Fruit fly (Drosophila melanogaster): ENCODE results near the gene CG3842.

CG3842 gene

dm6 chrX:6352769-6353612 lies 15.4 kb downstream of the CG3842 start (continued):
- TF ChIP-seq CG34224 (GFP tag; IDR thresholded peaks at IDR 0.05; ENCODE audit: partially characterized antibody) (no peak), Oaz (GFP tag; IDR thresholded peaks at IDR 0.05) (no peak), danr (GFP tag; IDR thresholded peaks at IDR 0.05) (no peak), Dip2 (GFP tag; IDR thresholded peaks at IDR 0.05) (no peak), chinmo (GFP tag; IDR thresholded peaks at IDR 0.05; ENCODE audit: partially characterized antibody) (0 out of 4 replicates have a peak, but pooled peaks have one; percentile 41), ara (GFP tag; IDR thresholded peaks at IDR 0.05) (no peak), usp (GFP tag; optimal IDR thresholded peaks at IDR 0.05) (no peak), CG10431 (GFP tag; optimal IDR thresholded peaks at IDR 0.05) (no peak), pfk (GFP tag; optimal IDR thresholded peaks at IDR 0.05) (peak; percentile 66)

dm6 chrX:6353613-6353986 lies 16.0 kb downstream of the CG3842 start:
- TF ChIP-seq CG18764 (GFP tag; optimal IDR thresholded peaks at IDR 0.05), result peak; percentile 76
- no peak for TF ChIP-seq NC2α (GFP tag; optimal IDR thresholded peaks at IDR 0.05)
- no peak for TF ChIP-seq cg (GFP tag; optimal IDR thresholded peaks at IDR 0.05)
- TF ChIP-seq emc (GFP tag; optimal IDR thresholded peaks at IDR 0.05), result no peak
- TF ChIP-seq slbo (GFP tag; IDR thresholded peaks at IDR 0.05), result peak; percentile 81
- TF ChIP-seq ken (GFP tag; IDR thresholded peaks at IDR 0.05), result peak; percentile 64; the same call in 1 of the 3 replicates
- TF ChIP-seq BEAF-32 (GFP tag; optimal IDR thresholded peaks at IDR 0.05), result no peak
- TF ChIP-seq CG10959 (GFP tag; IDR thresholded peaks at IDR 0.05), result peak; percentile 46; the same call in 1 of the 2 replicates
- peak; percentile 84 for TF ChIP-seq sqz (GFP tag; optimal IDR thresholded peaks at IDR 0.05)
- no peak for TF ChIP-seq Dref (GFP tag; IDR thresholded peaks at IDR 0.05)
- TF ChIP-seq CG14860 (GFP tag; IDR thresholded peaks at IDR 0.05; ENCODE audit: partially characterized antibody), result no peak
- no peak for TF ChIP-seq CG11398 (GFP tag; optimal IDR thresholded peaks at IDR 0.05)
- no peak for TF ChIP-seq CG34224 (GFP tag; IDR thresholded peaks at IDR 0.05; ENCODE audit: partially characterized antibody)
- peak; percentile 89 for TF ChIP-seq row (GFP tag; IDR thresholded peaks at IDR 0.05)
- TF ChIP-seq unc-4 (GFP tag; IDR thresholded peaks at IDR 0.05; ENCODE audit: partially characterized antibody), result no peak
- no peak for TF ChIP-seq Myb (GFP tag; optimal IDR thresholded peaks at IDR 0.05)
- TF ChIP-seq CG6654 (GFP tag; optimal IDR thresholded peaks at IDR 0.05), result peak; percentile 59
- TF ChIP-seq CG10543 (GFP tag; optimal IDR thresholded peaks at IDR 0.05), result peak; percentile 93
- TF ChIP-seq Hand (GFP tag; optimal IDR thresholded peaks at IDR 0.05), result peak; percentile 84
- no peak for TF ChIP-seq HLH4C (GFP tag; IDR thresholded peaks at IDR 0.05; ENCODE audit: partially characterized antibody)
- no peak for TF ChIP-seq CG14965 (GFP tag; optimal IDR thresholded peaks at IDR 0.05; ENCODE audit: borderline replicate concordance)
- TF ChIP-seq Taf1 (GFP tag; IDR thresholded peaks at IDR 0.05), result peak; percentile 60
- TF ChIP-seq CG9437 (GFP tag; optimal IDR thresholded peaks at IDR 0.05), result peak; percentile 75
- peak; percentile 78 for TF ChIP-seq sd (tag; optimal IDR thresholded peaks at IDR 0.05)
- peak; percentile 69 for TF ChIP-seq Aef1 (GFP tag; IDR thresholded peaks at IDR 0.05)
- peak; percentile 91 for TF ChIP-seq CG10979 (tag; optimal IDR thresholded peaks at IDR 0.05)
- TF ChIP-seq CG14710 (tag; optimal IDR thresholded peaks at IDR 0.05), result peak; percentile 91
- TF ChIP-seq Max (GFP tag; optimal IDR thresholded peaks at IDR 0.05), result peak; percentile 60
- peak; percentile 42; the same call in 1 of the 2 replicates for TF ChIP-seq CG14667 (GFP tag; IDR thresholded peaks at IDR 0.05)
- TF ChIP-seq ase (GFP tag; IDR thresholded peaks at IDR 0.05), result peak; percentile 72
- TF ChIP-seq CG32532 (GFP tag; IDR thresholded peaks at IDR 0.05), result peak; percentile 81
- no peak for TF ChIP-seq dm (GFP tag; optimal IDR thresholded peaks at IDR 0.05)
- TF ChIP-seq CG7928 (GFP tag; optimal IDR thresholded peaks at IDR 0.05), result peak; percentile 49
- no peak for TF ChIP-seq CG3838 (GFP tag; optimal IDR thresholded peaks at IDR 0.05)
- TF ChIP-seq CG18476 (GFP tag; optimal IDR thresholded peaks at IDR 0.05), result peak; percentile 64
- TF ChIP-seq Optix (GFP tag; IDR thresholded peaks at IDR 0.05), result no peak
- peak; percentile 91 for TF ChIP-seq CG15601 (tag; optimal IDR thresholded peaks at IDR 0.05)
- TF ChIP-seq CG17361 (GFP tag; IDR thresholded peaks at IDR 0.05), result peak; percentile 96
- TF ChIP-seq Sin3A (optimal IDR thresholded peaks at IDR 0.05), result no peak
- peak; percentile 86 for TF ChIP-seq zf30C (GFP tag; optimal IDR thresholded peaks at IDR 0.05)

Data from whole organism, embryonic.